Fruit fly (Drosophila melanogaster): ENCODE measurements around the gene CASK.

Gene CASK

dm6 chr3R:21834234-21835070 lies 12.0 kb upstream of the CASK start (continued):
- TF ChIP-seq CG8089 (GFP tag; optimal IDR thresholded peaks at IDR 0.05) (no peak), ken (GFP tag; IDR thresholded peaks at IDR 0.05) (no peak), CG32772 (GFP tag; IDR thresholded peaks at IDR 0.05) (peak; percentile 47), CG17612 (GFP tag; IDR thresholded peaks at IDR 0.05) (no peak), ro (GFP tag; IDR thresholded peaks at IDR 0.05) (no peak), CG5245 (GFP tag; optimal IDR thresholded peaks at IDR 0.05) (no peak), Gsc (GFP tag; IDR thresholded peaks at IDR 0.05) (no peak), NK7.1 (GFP tag; optimal IDR thresholded peaks at IDR 0.05) (no peak), maf-S (GFP tag; optimal IDR thresholded peaks at IDR 0.05) (no peak), CG34422 (GFP tag; IDR thresholded peaks at IDR 0.05) (no peak), gcm (GFP tag; optimal IDR thresholded peaks at IDR 0.05) (peak; percentile 18), knrl (GFP tag; IDR thresholded peaks at IDR 0.05; ENCODE audit: partially characterized antibody) (no peak), Opbp (GFP tag; IDR thresholded peaks at IDR 0.05; ENCODE audit: partially characterized antibody) (no peak), Hr78 (GFP tag; optimal IDR thresholded peaks at IDR 0.05) (peak in 1 of 2 experiments; percentile 86), cwo (GFP tag; optimal IDR thresholded peaks at IDR 0.05) (no peak), D19B (GFP tag; optimal IDR thresholded peaks at IDR 0.05) (no peak), CG18619 (GFP tag; optimal IDR thresholded peaks at IDR 0.05) (no peak), HLH54F (GFP tag; optimal IDR thresholded peaks at IDR 0.05) (no peak), D (optimal IDR thresholded peaks at IDR 0.05) (no peak), D (GFP tag; optimal IDR thresholded peaks at IDR 0.05) (peak; percentile 27), bcd (GFP tag; optimal IDR thresholded peaks at IDR 0.05) (no peak), wek (GFP tag; optimal IDR thresholded peaks at IDR 0.05) (no peak), ham (GFP tag; IDR thresholded peaks at IDR 0.05) (no peak), Mrtf (GFP tag; IDR thresholded peaks at IDR 0.05) (no peak), Meics (GFP tag; optimal IDR thresholded peaks at IDR 0.05) (no peak), CG3838 (GFP tag; optimal IDR thresholded peaks at IDR 0.05) (no peak), Gug (GFP tag; IDR thresholded peaks at IDR 0.05) (no peak), ap (GFP tag; IDR thresholded peaks at IDR 0.05) (no peak), jing (GFP tag; optimal IDR thresholded peaks at IDR 0.05) (no peak), CG3847 (GFP tag; IDR thresholded peaks at IDR 0.05) (no peak), CG16863 (GFP tag; optimal IDR thresholded peaks at IDR 0.05) (no peak), CG16813 (GFP tag; IDR thresholded peaks at IDR 0.05; ENCODE audit: partially characterized antibody) (no peak), CG31224 (GFP tag; IDR thresholded peaks at IDR 0.05) (no peak), CG1233 (GFP tag; optimal IDR thresholded peaks at IDR 0.05) (no peak), cad (GFP tag; optimal IDR thresholded peaks at IDR 0.05) (no peak), en (GFP tag; optimal IDR thresholded peaks at IDR 0.05) (no peak), grn (GFP tag; optimal IDR thresholded peaks at IDR 0.05) (peak; percentile 14), dysf (GFP tag; IDR thresholded peaks at IDR 0.05) (0 out of 3 replicates have a peak, but pooled peaks have one; percentile 40), CG1529 (GFP tag; optimal IDR thresholded peaks at IDR 0.05) (peak; percentile 3), CG33557 (GFP tag; optimal IDR thresholded peaks at IDR 0.05) (peak; percentile 50), Dfd (GFP tag; optimal IDR thresholded peaks at IDR 0.05) (no peak), slou (GFP tag; optimal IDR thresholded peaks at IDR 0.05) (no peak), Deaf1 (tag; optimal IDR thresholded peaks at IDR 0.05) (no peak), Ravus (GFP tag; IDR thresholded peaks at IDR 0.05) (no peak), CG2120 (GFP tag; optimal IDR thresholded peaks at IDR 0.05) (no peak), CG2875 (GFP tag; optimal IDR thresholded peaks at IDR 0.05) (peak; percentile 60), CG34376 (GFP tag; optimal IDR thresholded peaks at IDR 0.05) (no peak), Sox100B (GFP tag; optimal IDR thresholded peaks at IDR 0.05) (peak; percentile 25), CG7928 (GFP tag; optimal IDR thresholded peaks at IDR 0.05) (no peak), ara (GFP tag; IDR thresholded peaks at IDR 0.05) (no peak), kni (GFP tag; optimal IDR thresholded peaks at IDR 0.05) (no peak)
